Fruit fly (Drosophila melanogaster) whole organism, embryonic: ENCODE results near the gene CG14352.
A peak's percentile ranks its signal among the peaks of the same experiment; 100 is the strongest.

Experiments
- Adf1 ChIP-seq: fragments of 200-800 bp; sonication (Bioruptor generic); IDR thresholded peaks from 2 replicates; pipeline ENCODE4 v1.3.6; 2022; ENCODE audit warnings: missing biosample characterization, missing genetic modification characterization
- Asciz ChIP-seq: fragments of 200-800 bp; sonication (Bioruptor generic); optimal IDR thresholded peaks from 2 replicates; lab custom pipeline; 2017; ENCODE audit warnings: missing biosample characterization, mild to moderate bottlenecking, missing genetic modification characterization, missing genetic modification reagents
- Atf3 ChIP-seq: fragments of 200-800 bp; sonication (Bioruptor generic); optimal IDR thresholded peaks from 3 replicates; lab custom pipeline; 2016; ENCODE audit warnings: missing biosample characterization, missing genetic modification characterization
- BtbVII ChIP-seq: fragments of 200-800 bp; sonication (Bioruptor generic); optimal IDR thresholded peaks from 3 replicates; lab custom pipeline; 2017; ENCODE audit warnings: missing biosample characterization, mild to moderate bottlenecking, missing genetic modification characterization
- Bteb2 ChIP-seq: fragments of 200-800 bp; sonication (Bioruptor generic); optimal IDR thresholded peaks from 2 replicates; lab custom pipeline; 2016; ENCODE audit warnings: missing biosample characterization, missing genetic modification characterization
- CG1024 ChIP-seq: fragments of 200-800 bp; sonication (Bioruptor generic); IDR thresholded peaks from 2 replicates; pipeline ENCODE4 v1.3.6; 2022; ENCODE audit warnings: missing biosample characterization, missing genetic modification characterization
- CG10267 ChIP-seq: fragments of 200-800 bp; sonication (Bioruptor generic); optimal IDR thresholded peaks from 2 replicates; lab custom pipeline; 2018; ENCODE audit warnings: missing biosample characterization, mild to moderate bottlenecking, missing genetic modification characterization, moderate library complexity
- CG10274 ChIP-seq: fragments of 200-800 bp; sonication (Bioruptor generic); optimal IDR thresholded peaks from 3 replicates; lab custom pipeline; 2017; ENCODE audit warnings: missing biosample characterization, mild to moderate bottlenecking, missing genetic modification characterization
- CG10543 ChIP-seq: fragments of 200-800 bp; sonication (Bioruptor generic); optimal IDR thresholded peaks from 3 replicates; lab custom pipeline; 2017; ENCODE audit warnings: missing biosample characterization, mild to moderate bottlenecking, missing genetic modification characterization, moderate library complexity
- CG11696 ChIP-seq: fragments of 200-800 bp; sonication (Bioruptor generic); IDR thresholded peaks from 2 replicates; pipeline ENCODE4 v1.3.6; 2022; ENCODE audit warnings: missing biosample characterization, missing genetic modification characterization
- CG11723 ChIP-seq: fragments of 200-800 bp; sonication (Bioruptor generic); optimal IDR thresholded peaks from 2 replicates; lab custom pipeline; 2017; ENCODE audit warnings: missing biosample characterization, mild to moderate bottlenecking, missing genetic modification characterization
- CG12219 ChIP-seq: fragments of 200-800 bp; sonication (Bioruptor generic); optimal IDR thresholded peaks from 3 replicates; lab custom pipeline; 2018; ENCODE audit warnings: missing biosample characterization, mild to moderate bottlenecking, missing genetic modification characterization
- CG12744 ChIP-seq: fragments of 200-800 bp; sonication (Bioruptor generic); optimal IDR thresholded peaks from 2 replicates; lab custom pipeline; 2016; ENCODE audit warnings: missing biosample characterization, missing genetic modification characterization
- CG15696 ChIP-seq: fragments of 200-800 bp; sonication (Bioruptor generic); optimal IDR thresholded peaks from 2 replicates; lab custom pipeline; 2019; ENCODE audit warnings: missing biosample characterization, mild to moderate bottlenecking, missing genetic modification characterization, moderate library complexity
- CG2199 ChIP-seq: fragments of 200-800 bp; sonication (Bioruptor generic); IDR thresholded peaks from 3 replicates; pipeline ENCODE4 v1.3.6; 2022; ENCODE audit warnings: missing biosample characterization, missing genetic modification characterization
- CG31441 ChIP-seq: fragments of 200-800 bp; sonication (Bioruptor generic); IDR thresholded peaks from 2 replicates; pipeline ENCODE4 v1.3.6; 2022; ENCODE audit warnings: missing biosample characterization, missing genetic modification characterization
- CG33557 ChIP-seq: fragments of 200-800 bp; sonication (Bioruptor generic); optimal IDR thresholded peaks from 2 replicates; lab custom pipeline; 2019; ENCODE audit warnings: missing biosample characterization, mild to moderate bottlenecking, missing genetic modification characterization, moderate library complexity
- CG3995 ChIP-seq: fragments of 200-800 bp; sonication (Bioruptor generic); optimal IDR thresholded peaks from 3 replicates; lab custom pipeline; 2016; ENCODE audit warnings: missing biosample characterization, missing genetic modification characterization
- CG4707 ChIP-seq: fragments of 200-800 bp; sonication (Bioruptor generic); optimal IDR thresholded peaks from 2 replicates; lab custom pipeline; 2018; ENCODE audit warnings: missing biosample characterization, mild to moderate bottlenecking, missing genetic modification characterization, moderate library complexity
- CG6854 ChIP-seq: fragments of 200-800 bp; sonication (Bioruptor generic); optimal IDR thresholded peaks from 3 replicates; lab custom pipeline; 2017; ENCODE audit warnings: missing biosample characterization, mild to moderate bottlenecking, missing genetic modification characterization
- CG7963 ChIP-seq: fragments of 200-800 bp; sonication (Bioruptor generic); IDR thresholded peaks from 3 replicates; pipeline ENCODE4 v1.3.6; 2022; ENCODE audit warnings: missing biosample characterization, missing genetic modification characterization; ENCODE audit not compliant: partially characterized antibody
- CG8359 ChIP-seq: fragments of 200-800 bp; sonication (Bioruptor generic); optimal IDR thresholded peaks from 2 replicates; lab custom pipeline; 2017; ENCODE audit warnings: missing biosample characterization, mild to moderate bottlenecking, missing genetic modification characterization, borderline replicate concordance
- CG8765 ChIP-seq: fragments of 200-800 bp; sonication (Bioruptor generic); IDR thresholded peaks from 2 replicates; pipeline ENCODE4 v1.3.6; 2022; ENCODE audit warnings: missing biosample characterization, missing genetic modification characterization
- CoRest ChIP-seq: fragments of 200-800 bp; sonication (Bioruptor generic); optimal IDR thresholded peaks from 3 replicates; lab custom pipeline; 2018; ENCODE audit warnings: missing biosample characterization, mild to moderate bottlenecking, missing genetic modification characterization, moderate library complexity
- GATAe ChIP-seq: fragments of 200-800 bp; sonication (Bioruptor generic); conservative IDR thresholded peaks from 2 replicates; pipeline ENCODE4 v1.3.6; 2022; ENCODE audit warnings: missing biosample characterization, missing genetic modification characterization
- Gsc ChIP-seq: fragments of 200-800 bp; sonication (Bioruptor generic); IDR thresholded peaks from 2 replicates; pipeline ENCODE4 v1.3.6; 2022; ENCODE audit warnings: missing biosample characterization, missing genetic modification characterization
- Hr51 ChIP-seq, 2 experiments: fragments of 200-800 bp; sonication (Bioruptor generic); optimal IDR thresholded peaks; 2 replicates in 1 of 2; 3 replicates in 1 of 2; lab custom pipeline; 2016 to 2018; ENCODE audit warnings: missing biosample characterization in 2 of 2, missing genetic modification characterization in 2 of 2, mild to moderate bottlenecking in 1 of 2, moderate library complexity in 1 of 2
- Lhr ChIP-seq: fragments of 200-800 bp; sonication (Bioruptor generic); optimal IDR thresholded peaks from 3 replicates; lab custom pipeline; 2017; ENCODE audit warnings: mild to moderate bottlenecking, missing biosample characterization, missing genetic modification reagents, missing genetic modification characterization
- Oli ChIP-seq: fragments of 200-800 bp; sonication (Bioruptor generic); optimal IDR thresholded peaks from 2 replicates; lab custom pipeline; 2018; ENCODE audit warnings: missing biosample characterization, mild to moderate bottlenecking, missing genetic modification characterization, moderate library complexity
- Poxn ChIP-seq: fragments of 200-800 bp; sonication (Bioruptor generic); IDR thresholded peaks from 2 replicates; pipeline ENCODE4 v1.3.6; 2022; ENCODE audit warnings: missing biosample characterization, missing genetic modification characterization
- Ptx1 ChIP-seq: fragments of 200-800 bp; sonication (Bioruptor generic); IDR thresholded peaks from 2 replicates; pipeline ENCODE4 v1.3.6; 2022; ENCODE audit warnings: missing biosample characterization, missing genetic modification characterization
- Side ChIP-seq: fragments of 200-800 bp; sonication (Bioruptor generic); optimal IDR thresholded peaks from 2 replicates; lab custom pipeline; 2016; ENCODE audit warnings: missing biosample characterization, missing genetic modification characterization
- Stat92E ChIP-seq, 3 experiments: fragments of >200 bp in 2 of 3; fragments of 200-800 bp in 1 of 3; sonication (Bioruptor generic) in 1 of 3; optimal IDR thresholded peaks; 2 replicates each; lab custom pipeline; 2017 to 2019; ENCODE audit warnings: missing biosample characterization in 3 of 3, missing genetic modification characterization in 3 of 3, mild to moderate bottlenecking in 1 of 3, moderate library complexity in 1 of 3
- Vsx1 ChIP-seq: fragments of 200-800 bp; sonication (Bioruptor generic); optimal IDR thresholded peaks from 2 replicates; lab custom pipeline; 2017; ENCODE audit warnings: missing biosample characterization, mild to moderate bottlenecking, missing genetic modification characterization, missing genetic modification reagents
- bcd ChIP-seq: fragments of 200-800 bp; sonication (Bioruptor generic); optimal IDR thresholded peaks from 2 replicates; lab custom pipeline; 2017; ENCODE audit warnings: missing biosample characterization, mild to moderate bottlenecking, missing genetic modification characterization
- caup ChIP-seq: fragments of 200-800 bp; sonication (Bioruptor generic); optimal IDR thresholded peaks from 3 replicates; lab custom pipeline; 2017; ENCODE audit warnings: missing biosample characterization, mild to moderate bottlenecking, missing genetic modification characterization, moderate library complexity; ENCODE audit not compliant: severe bottlenecking
- en ChIP-seq: fragments of 200-800 bp; sonication (Bioruptor generic); optimal IDR thresholded peaks from 2 replicates; lab custom pipeline; 2016; ENCODE audit warnings: missing biosample characterization, missing genetic modification characterization
- fd3F ChIP-seq: fragments of 200-800 bp; sonication (Bioruptor generic); optimal IDR thresholded peaks from 2 replicates; lab custom pipeline; 2018; ENCODE audit warnings: missing biosample characterization, mild to moderate bottlenecking, missing genetic modification characterization, moderate library complexity
- gcm2 ChIP-seq: fragments of 200-800 bp; sonication (Bioruptor generic); optimal IDR thresholded peaks from 2 replicates; lab custom pipeline; 2016; ENCODE audit warnings: missing biosample characterization, missing genetic modification characterization
- hbn ChIP-seq: fragments of 200-800 bp; sonication (Bioruptor generic); IDR thresholded peaks from 2 replicates; pipeline ENCODE4 v1.3.6; 2022; ENCODE audit warnings: missing biosample characterization, missing genetic modification characterization; ENCODE audit not compliant: partially characterized antibody
- ind ChIP-seq: fragments of 200-800 bp; sonication (Bioruptor generic); optimal IDR thresholded peaks from 3 replicates; lab custom pipeline; 2016; ENCODE audit warnings: missing biosample characterization, missing genetic modification characterization
- mam ChIP-seq: fragments of 200-800 bp; sonication (Bioruptor generic); optimal IDR thresholded peaks from 3 replicates; lab custom pipeline; 2016; ENCODE audit warnings: missing biosample characterization, missing genetic modification characterization
- pnt ChIP-seq: fragments of 200-800 bp; sonication (Bioruptor generic); optimal IDR thresholded peaks from 3 replicates; lab custom pipeline; 2016; ENCODE audit warnings: missing biosample characterization, missing genetic modification characterization
- ranshi ChIP-seq: fragments of 200-800 bp; sonication (Bioruptor generic); IDR thresholded peaks from 2 replicates; pipeline ENCODE4 v1.3.6; 2022; ENCODE audit warnings: missing biosample characterization, missing genetic modification characterization
- scrt ChIP-seq: fragments of 200-800 bp; sonication (Bioruptor generic); optimal IDR thresholded peaks from 2 replicates; lab custom pipeline; 2018; ENCODE audit warnings: missing biosample characterization, mild to moderate bottlenecking, missing genetic modification characterization, moderate library complexity
- sqz ChIP-seq: fragments of 200-800 bp; sonication (Bioruptor generic); optimal IDR thresholded peaks from 3 replicates; lab custom pipeline; 2018; ENCODE audit warnings: missing biosample characterization, mild to moderate bottlenecking, missing genetic modification characterization
- ssp ChIP-seq: fragments of 200-800 bp; sonication (Bioruptor generic); IDR thresholded peaks from 2 replicates; pipeline ENCODE4 v1.3.6; 2022; ENCODE audit warnings: missing biosample characterization, missing genetic modification characterization
- unc-4 ChIP-seq: fragments of 200-800 bp; sonication (Bioruptor generic); IDR thresholded peaks from 2 replicates; pipeline ENCODE4 v1.3.6; 2022; ENCODE audit warnings: missing biosample characterization, missing genetic modification characterization; ENCODE audit not compliant: partially characterized antibody
- usp ChIP-seq: fragments of >200 bp; optimal IDR thresholded peaks from 2 replicates; lab custom pipeline; 2017; ENCODE audit warnings: missing biosample characterization, missing genetic modification characterization

The CG14352 gene

DNA sequence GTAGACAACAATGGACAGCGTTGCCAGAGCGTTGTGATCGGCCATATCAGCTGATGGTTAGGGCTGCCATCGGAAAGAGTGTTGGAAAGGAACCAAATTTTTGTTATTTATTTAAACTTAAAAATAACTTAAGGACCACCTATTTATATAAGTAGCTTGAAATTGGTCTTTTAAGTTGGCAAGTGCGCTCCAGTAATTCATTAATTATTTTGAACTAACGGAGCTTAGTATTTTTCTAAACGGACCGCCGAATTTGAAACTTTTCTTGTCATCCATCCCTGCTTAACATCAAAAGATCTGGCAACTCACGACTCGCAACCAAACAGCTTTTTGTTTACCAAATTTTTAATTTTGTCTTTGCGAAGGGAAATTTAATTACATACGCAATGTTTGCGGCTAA, at the start of gene CG14352, which contains the start of gene Rab3GAP1 (continued):
- TF ChIP-seq CG11696 (GFP tag; lab: Robert Waterston, UW) (0 out of 2 replicates have a peak, but pooled peaks have one; percentile 18), sqz (GFP tag; lab: Kevin White, UChicago) (no peak), CG1024 (GFP tag; lab: Robert Waterston, UW) (peak; percentile 38; the same call in 1 of the 2 replicates), Lhr (GFP tag; lab: Kevin White, UChicago) (no peak), ssp (GFP tag; lab: Robert Waterston, UW) (peak; percentile 68), CoRest (peak; percentile 92), Oli (tag; lab: Kevin White, UChicago) (peak; percentile 78), CG31441 (GFP tag; lab: Robert Waterston, UW) (peak; percentile 82; the same call in 1 of the 2 replicates), CG3995 (GFP tag; lab: Kevin White, UChicago) (peak; percentile 51), CG10267 (tag; lab: Kevin White, UChicago) (peak; percentile 97), Atf3 (GFP tag; lab: Kevin White, UChicago) (peak; percentile 73), Gsc (GFP tag; lab: Robert Waterston, UW) (peak; percentile 57), Side (GFP tag; lab: Kevin White, UChicago) (peak; percentile 76), BtbVII (GFP tag; lab: Kevin White, UChicago) (peak; percentile 14), mam (GFP tag; lab: Kevin White, UChicago) (peak; percentile 86), GATAe (GFP tag; lab: Robert Waterston, UW) (no peak; the same call in 1 of the 2 replicates), CG6854 (GFP tag; lab: Kevin White, UChicago) (no peak), CG4707 (GFP tag; lab: Kevin White, UChicago) (peak; percentile 3), bcd (GFP tag; lab: Kevin White, UChicago) (peak; percentile 82), unc-4 (peak; percentile 55; the same call in 1 of the 2 replicates), Vsx1 (GFP tag; lab: Kevin White, UChicago) (no peak), Adf1 (GFP tag; lab: Robert Waterston, UW) (no peak), Stat92E (GFP tag; optimal IDR thresholded peaks at IDR 0.05; lab: Kevin White, UChicago) (no peak), fd3F (peak; percentile 77), ranshi (GFP tag; lab: Robert Waterston, UW) (peak; percentile 81; the same call in 1 of the 2 replicates), gcm2 (GFP tag; lab: Kevin White, UChicago) (peak; percentile 26), CG2199 (0 out of 3 replicates have a peak, but pooled peaks have one; percentile 55), CG33557 (GFP tag; lab: Kevin White, UChicago) (peak; percentile 74), CG11723 (GFP tag; lab: Kevin White, UChicago) (peak; percentile 72), pnt (GFP tag; lab: Kevin White, UChicago) (peak; percentile 88), en (GFP tag; lab: Kevin White, UChicago) (no peak), scrt (no peak), Poxn (0 out of 2 replicates have a peak, but pooled peaks have one; percentile 31), CG10543 (GFP tag; lab: Kevin White, UChicago) (peak; percentile 81), Bteb2 (GFP tag; lab: Kevin White, UChicago) (peak; percentile 88), CG12219 (GFP tag; lab: Kevin White, UChicago) (peak; percentile 36), Ptx1 (GFP tag; lab: Robert Waterston, UW) (peak; percentile 87), CG7963 (no peak), usp (GFP tag; lab: Kevin White, UChicago) (no peak), CG12744 (GFP tag; lab: Kevin White, UChicago) (peak; percentile 87), CG8359 (GFP tag; lab: Kevin White, UChicago) (peak; percentile 43), caup (GFP tag; lab: Kevin White, UChicago) (peak; percentile 81), Asciz (GFP tag; lab: Kevin White, UChicago) (peak; percentile 57), CG10274 (GFP tag; lab: Kevin White, UChicago) (peak; percentile 59), CG15696 (peak; percentile 90), CG8765 (GFP tag; lab: Robert Waterston, UW) (peak; percentile 78), hbn (GFP tag; lab: Robert Waterston, UW) (no peak; the same call in 1 of the 2 replicates), Hr51 (GFP tag; optimal IDR thresholded peaks at IDR 0.05; lab: Kevin White, UChicago) (peak; percentile 83 to 90), ind (GFP tag; lab: Kevin White, UChicago) (peak; percentile 93)
